Fruit fly (Drosophila melanogaster) whole organism, embryonic: ENCODE results near the gene CG9171.

Source experiments
- C15 ChIP-seq: fragments of 200-800 bp; sonication (Bioruptor generic); IDR thresholded peaks from 3 replicates; pipeline ENCODE4 v1.3.6; 2022; ENCODE audit warnings: missing biosample characterization, missing genetic modification characterization
- CG12236 ChIP-seq: fragments of 200-800 bp; sonication (Bioruptor generic); optimal IDR thresholded peaks from 2 replicates; lab custom pipeline; 2016; ENCODE audit warnings: missing biosample characterization, missing genetic modification characterization
- CG15479 ChIP-seq: fragments of 200-800 bp; sonication (Bioruptor generic); optimal IDR thresholded peaks from 3 replicates; lab custom pipeline; 2019; ENCODE audit warnings: missing biosample characterization, mild to moderate bottlenecking, missing genetic modification characterization, moderate library complexity
- CG17359 ChIP-seq: fragments of 200-800 bp; sonication (Bioruptor generic); optimal IDR thresholded peaks from 3 replicates; lab custom pipeline; 2018; ENCODE audit warnings: missing biosample characterization, mild to moderate bottlenecking, missing genetic modification characterization, moderate library complexity
- CG17385 ChIP-seq: fragments of 200-800 bp; sonication (Bioruptor generic); optimal IDR thresholded peaks from 3 replicates; lab custom pipeline; 2018; ENCODE audit warnings: missing biosample characterization, mild to moderate bottlenecking, missing genetic modification characterization
- CG18599 ChIP-seq: fragments of 200-800 bp; sonication (Bioruptor generic); optimal IDR thresholded peaks from 3 replicates; lab custom pipeline; 2017; ENCODE audit warnings: missing biosample characterization, missing genetic modification characterization, mild to moderate bottlenecking, moderate library complexity, missing genetic modification reagents
- CG30403 ChIP-seq: fragments of 200-800 bp; sonication (Bioruptor generic); optimal IDR thresholded peaks from 3 replicates; lab custom pipeline; 2016; ENCODE audit warnings: missing biosample characterization, missing genetic modification characterization
- CG3281 ChIP-seq: fragments of 200-800 bp; sonication (Bioruptor generic); optimal IDR thresholded peaks from 3 replicates; lab custom pipeline; 2017; ENCODE audit warnings: missing biosample characterization, mild to moderate bottlenecking, missing genetic modification characterization
- CG42726 ChIP-seq: fragments of 200-800 bp; sonication (Bioruptor generic); IDR thresholded peaks from 2 replicates; pipeline ENCODE4 v1.3.6; 2022; ENCODE audit warnings: missing biosample characterization, missing genetic modification characterization; ENCODE audit not compliant: partially characterized antibody
- CG4707 ChIP-seq: fragments of 200-800 bp; sonication (Bioruptor generic); optimal IDR thresholded peaks from 2 replicates; lab custom pipeline; 2018; ENCODE audit warnings: missing biosample characterization, mild to moderate bottlenecking, missing genetic modification characterization, moderate library complexity
- CG8281 ChIP-seq: fragments of 200-800 bp; sonication (Bioruptor generic); optimal IDR thresholded peaks from 2 replicates; lab custom pipeline; 2018; ENCODE audit warnings: missing biosample characterization, mild to moderate bottlenecking, missing genetic modification characterization, moderate library complexity
- CG9932 ChIP-seq: fragments of 200-800 bp; sonication (Bioruptor generic); IDR thresholded peaks from 2 replicates; pipeline ENCODE4 v1.3.6; 2022; ENCODE audit warnings: missing biosample characterization, missing genetic modification characterization
- Dek ChIP-seq: fragments of 200-800 bp; sonication (Bioruptor generic); optimal IDR thresholded peaks from 3 replicates; lab custom pipeline; 2019; ENCODE audit warnings: missing biosample characterization, mild to moderate bottlenecking, missing genetic modification characterization, moderate library complexity
- Dip3 ChIP-seq: fragments of 200-800 bp; sonication (Bioruptor generic); optimal IDR thresholded peaks from 3 replicates; lab custom pipeline; 2016; ENCODE audit warnings: missing biosample characterization, missing genetic modification characterization
- Dp ChIP-seq: fragments of 200-800 bp; sonication (Bioruptor generic); optimal IDR thresholded peaks from 2 replicates; lab custom pipeline; 2018; ENCODE audit warnings: missing biosample characterization, mild to moderate bottlenecking, missing genetic modification characterization, moderate library complexity
- E2f1 ChIP-seq: fragments of 200-800 bp; sonication (Bioruptor generic); IDR thresholded peaks from 2 replicates; pipeline ENCODE4 v1.3.6; 2022; ENCODE audit warnings: missing biosample characterization, missing genetic modification characterization
- Ets65A ChIP-seq: fragments of 200-800 bp; sonication (Bioruptor generic); peaks from one replicate; lab custom pipeline; 2016; ENCODE audit warnings: missing biosample characterization, missing genetic modification characterization
- GATAe ChIP-seq: fragments of 200-800 bp; sonication (Bioruptor generic); conservative IDR thresholded peaks from 2 replicates; pipeline ENCODE4 v1.3.6; 2022; ENCODE audit warnings: missing biosample characterization, missing genetic modification characterization
- Hr39 ChIP-seq: fragments of >200 bp; optimal IDR thresholded peaks from 2 replicates; lab custom pipeline; 2017
- Hr51 ChIP-seq, 2 experiments: fragments of 200-800 bp; sonication (Bioruptor generic); optimal IDR thresholded peaks; 2 replicates in 1 of 2; 3 replicates in 1 of 2; lab custom pipeline; 2016 to 2018; ENCODE audit warnings: missing biosample characterization in 2 of 2, missing genetic modification characterization in 2 of 2, mild to moderate bottlenecking in 1 of 2, moderate library complexity in 1 of 2
- Hsf ChIP-seq: fragments of 200-800 bp; sonication (Bioruptor generic); optimal IDR thresholded peaks from 3 replicates; lab custom pipeline; 2016; ENCODE audit warnings: missing biosample characterization, missing genetic modification characterization
- Jarid2 ChIP-seq: fragments of 200-800 bp; sonication (Bioruptor generic); optimal IDR thresholded peaks from 3 replicates; lab custom pipeline; 2017; ENCODE audit warnings: mild to moderate bottlenecking, missing biosample characterization, missing genetic modification reagents, missing genetic modification characterization
- Kr ChIP-seq: fragments of 200-800 bp; sonication (Bioruptor generic); optimal IDR thresholded peaks from 2 replicates; lab custom pipeline; 2017; ENCODE audit warnings: missing biosample characterization, mild to moderate bottlenecking, missing genetic modification characterization
- Lhr ChIP-seq: fragments of 200-800 bp; sonication (Bioruptor generic); optimal IDR thresholded peaks from 3 replicates; lab custom pipeline; 2017; ENCODE audit warnings: mild to moderate bottlenecking, missing biosample characterization, missing genetic modification reagents, missing genetic modification characterization
- MBD-R2 ChIP-seq: fragments of 200-800 bp; sonication (Bioruptor generic); IDR thresholded peaks from 2 replicates; pipeline ENCODE4 v1.3.6; 2022; ENCODE audit warnings: missing biosample characterization, missing genetic modification characterization
- Oaz ChIP-seq: fragments of 200-800 bp; sonication (Bioruptor generic); IDR thresholded peaks from 2 replicates; pipeline ENCODE4 v1.3.6; 2022; ENCODE audit warnings: missing biosample characterization, missing genetic modification characterization
- Rfx ChIP-seq: fragments of 200-800 bp; sonication (Bioruptor generic); IDR thresholded peaks from 2 replicates; pipeline ENCODE4 v1.3.6; 2022; ENCODE audit warnings: missing biosample characterization, missing genetic modification characterization
- br ChIP-seq: fragments of >200 bp; optimal IDR thresholded peaks from 2 replicates; lab custom pipeline; 2017
- cad ChIP-seq: fragments of >200 bp; optimal IDR thresholded peaks from 2 replicates; lab custom pipeline; 2017; ENCODE audit warnings: missing biosample characterization, missing genetic modification characterization
- corto ChIP-seq: fragments of 200-800 bp; sonication (Bioruptor generic); optimal IDR thresholded peaks from 2 replicates; lab custom pipeline; 2016; ENCODE audit warnings: missing biosample characterization, mild to moderate bottlenecking, missing genetic modification characterization, moderate library complexity
- crc ChIP-seq: fragments of 200-800 bp; sonication (Bioruptor generic); optimal IDR thresholded peaks from 2 replicates; lab custom pipeline; 2016; ENCODE audit warnings: missing biosample characterization, missing genetic modification characterization
- crol ChIP-seq: fragments of 200-800 bp; sonication (Bioruptor generic); IDR thresholded peaks from 2 replicates; pipeline ENCODE4 v1.3.6; 2022; ENCODE audit warnings: missing biosample characterization, missing genetic modification characterization
- dan ChIP-seq: fragments of 200-800 bp; sonication (Bioruptor generic); IDR thresholded peaks from 2 replicates; pipeline ENCODE4 v1.3.6; 2022; ENCODE audit warnings: missing biosample characterization, missing genetic modification characterization
- esg ChIP-seq: fragments of 200-800 bp; sonication (Bioruptor generic); conservative IDR thresholded peaks from 2 replicates; pipeline ENCODE4 v1.3.6; 2022; ENCODE audit warnings: missing biosample characterization, missing genetic modification characterization
- fu2 ChIP-seq: fragments of 200-800 bp; sonication (Bioruptor generic); optimal IDR thresholded peaks from 2 replicates; lab custom pipeline; 2016; ENCODE audit warnings: missing biosample characterization, missing genetic modification characterization
- hb ChIP-seq: fragments of 200-800 bp; sonication (Bioruptor generic); IDR thresholded peaks from 3 replicates; pipeline ENCODE4 v1.3.6; 2022; ENCODE audit warnings: missing biosample characterization, missing genetic modification characterization; ENCODE audit not compliant: partially characterized antibody
- lmd ChIP-seq: fragments of 200-800 bp; sonication (Bioruptor generic); IDR thresholded peaks from 2 replicates; pipeline ENCODE4 v1.3.6; 2022; ENCODE audit warnings: missing biosample characterization, missing genetic modification characterization
- oc ChIP-seq: fragments of 200-800 bp; sonication (Bioruptor generic); optimal IDR thresholded peaks from 2 replicates; lab custom pipeline; 2018; ENCODE audit warnings: missing biosample characterization, mild to moderate bottlenecking, missing genetic modification characterization, moderate library complexity
- run ChIP-seq: fragments of 200-800 bp; sonication (Bioruptor generic); optimal IDR thresholded peaks from 3 replicates; lab custom pipeline; 2018; ENCODE audit warnings: missing biosample characterization, mild to moderate bottlenecking, missing genetic modification characterization
- slp2 ChIP-seq: fragments of 200-800 bp; sonication (Bioruptor generic); optimal IDR thresholded peaks from 2 replicates; lab custom pipeline; 2016; ENCODE audit warnings: missing biosample characterization, missing genetic modification characterization
- sna ChIP-seq: fragments of 200-800 bp; sonication (Bioruptor generic); IDR thresholded peaks from 2 replicates; pipeline ENCODE4 v1.3.6; 2022; ENCODE audit warnings: missing biosample characterization, missing genetic modification characterization; ENCODE audit not compliant: partially characterized antibody
- sug ChIP-seq: fragments of 200-800 bp; optimal IDR thresholded peaks from 2 replicates; lab custom pipeline; 2019; ENCODE audit warnings: missing biosample characterization, mild to moderate bottlenecking, missing genetic modification characterization, moderate library complexity
- tll ChIP-seq, 2 experiments: fragments of 200-800 bp in 1 of 2; fragments of >200 bp in 1 of 2; sonication (Bioruptor generic) in 1 of 2; optimal IDR thresholded peaks; 2 replicates each; lab custom pipeline; 2017 to 2019; ENCODE audit warnings: missing biosample characterization in 2 of 2, missing genetic modification characterization in 2 of 2, mild to moderate bottlenecking in 1 of 2, moderate library complexity in 1 of 2
- twi ChIP-seq: fragments of 200-800 bp; optimal IDR thresholded peaks from 2 replicates; lab custom pipeline; 2019; ENCODE audit warnings: missing biosample characterization, mild to moderate bottlenecking, missing genetic modification characterization, moderate library complexity
- zen ChIP-seq: fragments of 200-800 bp; sonication (Bioruptor generic); optimal IDR thresholded peaks from 3 replicates; lab custom pipeline; 2018; ENCODE audit warnings: missing biosample characterization, mild to moderate bottlenecking, missing genetic modification characterization, moderate library complexity

CG9171 gene

dm6 chr2L:5790799-5791526 is 9.1 kb downstream of the CG9171 start (continued):
- peak; percentile 20; the same call in 1 of the 2 replicates for TF ChIP-seq GATAe (GFP tag; lab: Robert Waterston, UW)
- no peak for TF ChIP-seq CG3281 (GFP tag; lab: Kevin White, UChicago)
- TF ChIP-seq Hr51 (GFP tag; optimal IDR thresholded peaks at IDR 0.05; lab: Kevin White, UChicago): peak in 1 of 2 experiments; percentile 7
- TF ChIP-seq crc (GFP tag; lab: Kevin White, UChicago): no peak
- TF ChIP-seq sna: no peak

DNA sequence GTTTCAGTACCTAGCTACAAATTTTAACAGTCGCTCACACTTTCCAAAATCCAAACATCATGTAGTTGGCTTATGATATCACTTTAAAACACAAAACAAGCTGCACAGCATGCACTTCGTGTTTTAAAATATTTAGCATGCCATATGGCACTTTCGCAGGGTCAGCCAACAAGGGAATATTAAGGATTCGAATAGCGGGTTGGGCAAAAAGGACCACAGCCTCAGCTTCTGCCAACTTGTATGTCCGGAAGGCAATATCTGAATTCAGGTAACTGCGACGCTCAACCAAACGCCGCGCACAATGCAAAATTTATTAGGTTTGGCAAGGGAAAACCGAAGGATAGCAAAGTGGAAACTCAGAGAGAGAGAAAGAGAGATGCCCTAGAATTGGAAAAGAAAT is 10.8 kb downstream of the CG9171 start:
- TF ChIP-seq CG15479 (GFP tag; lab: Kevin White, UChicago) (peak; percentile 15), cad (GFP tag; lab: Kevin White, UChicago) (peak; percentile 54), twi (tag; lab: Kevin White, UChicago) (peak; percentile 79), CG30403 (GFP tag; lab: Kevin White, UChicago) (no peak), tll (GFP tag; optimal IDR thresholded peaks at IDR 0.05; lab: Kevin White, UChicago) (peak in 1 of 2 experiments; percentile 59), Ets65A (peak; percentile 29), zen (tag; lab: Kevin White, UChicago) (peak; percentile 46), lmd (GFP tag; lab: Robert Waterston, UW) (no peak), Kr (GFP tag; lab: Kevin White, UChicago) (no peak), CG8281 (no peak)

- TF ChIP-seq CG9932 (GFP tag; lab: Robert Waterston, UW) (no peak), oc (tag; lab: Kevin White, UChicago) (no peak), Lhr (GFP tag; lab: Kevin White, UChicago) (no peak), run (no peak), esg (GFP tag; lab: Robert Waterston, UW) (no peak), dan (no peak)
Observed at dm6 chr2L:5783731-5784130, 16.3 kb downstream of the CG9171 start, which contains the start of gene CG31913. TSS of gene CG31913 (plus strand) at chr2L:5784031.

dm6 chr2L:5782866-5783265 is 17.2 kb downstream of the CG9171 start:
- no peak for TF ChIP-seq CG12236 (GFP tag; lab: Kevin White, UChicago)
- no peak for TF ChIP-seq CG17385
- TF ChIP-seq corto: no peak
- TF ChIP-seq sug (tag; lab: Kevin White, UChicago): peak; percentile 23
- TF ChIP-seq Oaz (GFP tag; lab: Robert Waterston, UW): no peak
- TF ChIP-seq Dip3 (GFP tag; lab: Kevin White, UChicago): no peak
- no peak for TF ChIP-seq Jarid2
- TF ChIP-seq tll (GFP tag; optimal IDR thresholded peaks at IDR 0.05; lab: Kevin White, UChicago): no peak
- TF ChIP-seq crol (GFP tag; lab: Robert Waterston, UW): peak; percentile 64
- no peak for TF ChIP-seq CG42726
- TF ChIP-seq slp2: no peak
- no peak for TF ChIP-seq C15 (GFP tag; lab: Robert Waterston, UW)
- no peak for TF ChIP-seq br (lab: Kevin White, UChicago)
- no peak for TF ChIP-seq MBD-R2 (GFP tag; lab: Robert Waterston, UW)
- no peak for TF ChIP-seq Hsf (GFP tag; lab: Kevin White, UChicago)
- no peak for TF ChIP-seq E2f1 (GFP tag; lab: Robert Waterston, UW)
- TF ChIP-seq fu2 (GFP tag; lab: Kevin White, UChicago): no peak
- no peak for TF ChIP-seq CG4707
- TF ChIP-seq Dek (tag; lab: Kevin White, UChicago): no peak
- TF ChIP-seq CG17359 (tag; lab: Kevin White, UChicago): no peak
- no peak for TF ChIP-seq Rfx (GFP tag; lab: Robert Waterston, UW)
- TF ChIP-seq Dp (GFP tag; lab: Kevin White, UChicago): no peak
- TF ChIP-seq Hr39 (lab: Kevin White, UChicago): peak; percentile 59
- TF ChIP-seq Ets65A: peak; percentile 68
- TF ChIP-seq hb (GFP tag; lab: Robert Waterston, UW): 0 out of 3 replicates have a peak, but pooled peaks have one; percentile 43
- peak; percentile 23 for TF ChIP-seq CG18599
